Fruit fly (Drosophila melanogaster) whole organism, wandering third instar larva: ENCODE measurements around the gene CG32069.

ENCODE experiments used
- Dfd ChIP-seq: fragments of >200 bp; optimal IDR thresholded peaks from 2 replicates; lab custom pipeline; 2017; ENCODE audit warnings: missing biosample characterization, missing genetic modification characterization
- Dif ChIP-seq: fragments of 200-275, 200-300 bp; sonication (Bioruptor generic); optimal IDR thresholded peaks from 2 replicates; lab custom pipeline; 2018; ENCODE audit warnings: missing biosample characterization, missing genetic modification characterization; ENCODE audit not compliant: partially characterized antibody
- h ChIP-seq: fragments of 200-800 bp; sonication (Bioruptor generic); optimal IDR thresholded peaks from 3 replicates; lab custom pipeline; 2016; ENCODE audit warnings: missing biosample characterization, mild to moderate bottlenecking, missing genetic modification characterization
- pan ChIP-seq: fragments of >200 bp; optimal IDR thresholded peaks from 2 replicates; lab custom pipeline; 2017

DNA sequence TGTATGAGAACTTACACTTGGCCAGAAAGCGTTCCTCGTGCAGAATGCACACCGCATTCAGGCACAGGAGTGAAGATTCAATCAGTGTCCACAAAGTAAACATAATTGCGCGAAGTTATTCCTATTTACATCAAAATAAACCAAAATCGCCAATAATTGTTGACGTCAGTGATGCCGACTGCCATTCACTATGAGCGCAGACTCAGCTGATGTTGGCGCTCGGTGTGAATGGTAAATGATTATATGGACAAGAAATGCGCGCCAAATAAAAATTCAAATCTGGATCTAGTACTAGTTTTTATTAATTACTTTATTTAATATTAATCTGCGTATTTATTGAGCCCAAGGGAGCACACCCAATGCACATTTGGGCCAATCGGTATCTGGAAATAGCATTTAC lies at the start of gene CG32069:
- TF ChIP-seq Dif (GFP tag; lab: Kevin White, UChicago): no peak
- no peak for TF ChIP-seq pan
- no peak for TF ChIP-seq h (GFP tag; lab: Kevin White, UChicago)
- TF ChIP-seq Dfd (GFP tag; lab: Kevin White, UChicago): no peak
